Worm (Caenorhabditis elegans) whole organism, mixed stage, embryonic: Measurements from ENCODE around the gene T01D1.3.

ENCODE experiments used
- M03D4.4 ChIP-seq: sonication (generic microtip); optimal IDR thresholded peaks from 2 replicates; lab custom pipeline; 2017; ENCODE audit warnings: mild to moderate bottlenecking, missing genetic modification characterization, missing compliant biosample characterization
- bed-3 ChIP-seq: fragments of 200-800 bp; sonication (Bioruptor generic); optimal IDR thresholded peaks from 3 replicates; lab custom pipeline; 2018; ENCODE audit warnings: mild to moderate bottlenecking, missing genetic modification characterization, moderate library complexity, missing compliant biosample characterization
- blmp-1 ChIP-seq: fragments of 150-350 bp; optimal IDR thresholded peaks from 2 replicates; lab custom pipeline; 2014; ENCODE audit warnings: missing biosample characterization, missing genetic modification characterization
- ceh-39 ChIP-seq: fragments of 150-350 bp; optimal IDR thresholded peaks from 2 replicates; lab custom pipeline; 2014; ENCODE audit warnings: missing biosample characterization, missing genetic modification characterization
- ceh-43 ChIP-seq: fragments of 200-800 bp; sonication (Bioruptor generic); optimal IDR thresholded peaks from 2 replicates; lab custom pipeline; 2018; ENCODE audit warnings: mild to moderate bottlenecking, missing genetic modification characterization, moderate library complexity, missing compliant biosample characterization
- ceh-83 ChIP-seq: fragments of 200-800 bp; sonication (Bioruptor generic); optimal IDR thresholded peaks from 2 replicates; lab custom pipeline; 2018; ENCODE audit warnings: mild to moderate bottlenecking, missing genetic modification characterization, missing compliant biosample characterization
- ces-1 ChIP-seq: fragments of 150-350 bp; optimal IDR thresholded peaks from 2 replicates; lab custom pipeline; 2014; ENCODE audit warnings: missing biosample characterization, missing genetic modification reagents, missing genetic modification characterization
- cnd-1 ChIP-seq: fragments of 200-800 bp; sonication (Bioruptor generic); optimal IDR thresholded peaks from 2 replicates; lab custom pipeline; 2018; ENCODE audit warnings: mild to moderate bottlenecking, missing genetic modification characterization, missing compliant biosample characterization
- drap-1 ChIP-seq: fragments of 200-800 bp; sonication (Bioruptor generic); optimal IDR thresholded peaks from 3 replicates; lab custom pipeline; 2018; ENCODE audit warnings: mild to moderate bottlenecking, missing genetic modification characterization, missing compliant biosample characterization
- elt-1 ChIP-seq: sonication (generic microtip); optimal IDR thresholded peaks from 2 replicates; lab custom pipeline; 2017; ENCODE audit warnings: missing genetic modification characterization, mild to moderate bottlenecking, missing compliant biosample characterization, antibody characterized with exemption, moderate library complexity, borderline replicate concordance; ENCODE audit not compliant: insufficient read depth
- elt-3 ChIP-seq: fragments of 150-350 bp; optimal IDR thresholded peaks from 2 replicates; lab custom pipeline; 2014; ENCODE audit warnings: missing biosample characterization, missing genetic modification characterization
- flh-1 ChIP-seq: fragments of 200-800 bp; sonication (Bioruptor generic); optimal IDR thresholded peaks from 2 replicates; lab custom pipeline; 2018; ENCODE audit warnings: mild to moderate bottlenecking, missing genetic modification characterization, moderate library complexity, missing compliant biosample characterization
- ham-2 ChIP-seq: fragments of 200-800 bp; sonication (Bioruptor generic); optimal IDR thresholded peaks from 2 replicates; lab custom pipeline; 2018; ENCODE audit warnings: mild to moderate bottlenecking, missing genetic modification characterization, missing compliant biosample characterization
- hlh-1 ChIP-seq: fragments of 150-350 bp; optimal IDR thresholded peaks from 2 replicates; lab custom pipeline; 2014; ENCODE audit warnings: missing biosample characterization, missing genetic modification reagents, missing genetic modification characterization
- lin-13 ChIP-seq: fragments of 150-350 bp; optimal IDR thresholded peaks from 2 replicates; lab custom pipeline; 2014; ENCODE audit warnings: missing biosample characterization, missing genetic modification characterization
- lin-32 ChIP-seq: fragments of 200-800 bp; sonication (Bioruptor generic); optimal IDR thresholded peaks from 2 replicates; lab custom pipeline; 2018; ENCODE audit warnings: mild to moderate bottlenecking, missing genetic modification characterization, missing compliant biosample characterization
- lsy-2 ChIP-seq: fragments of 150-350 bp; optimal IDR thresholded peaks from 2 replicates; lab custom pipeline; 2014; ENCODE audit warnings: missing biosample characterization, missing genetic modification characterization
- mep-1 ChIP-seq: fragments of 150-350 bp; optimal IDR thresholded peaks from 2 replicates; lab custom pipeline; 2017; ENCODE audit warnings: missing biosample characterization, missing genetic modification reagents, missing genetic modification characterization, inconsistent platforms
- mls-2 ChIP-seq: sonication (generic microtip); optimal IDR thresholded peaks from 2 replicates; lab custom pipeline; 2016; ENCODE audit warnings: mild to moderate bottlenecking, missing genetic modification characterization, moderate library complexity, missing compliant biosample characterization
- nhr-12 ChIP-seq: fragments of 150-350 bp; optimal IDR thresholded peaks from 2 replicates; lab custom pipeline; 2014; ENCODE audit warnings: missing biosample characterization, missing genetic modification characterization
- nhr-2 ChIP-seq: fragments of 150-350 bp; optimal IDR thresholded peaks from 2 replicates; lab custom pipeline; 2014; ENCODE audit warnings: missing biosample characterization, missing genetic modification characterization
- nhr-237 ChIP-seq: fragments of 150-350 bp; optimal IDR thresholded peaks from 2 replicates; lab custom pipeline; 2014; ENCODE audit warnings: missing biosample characterization, missing genetic modification characterization
- nhr-28 ChIP-seq: fragments of 150-350 bp; optimal IDR thresholded peaks from 2 replicates; lab custom pipeline; 2014; ENCODE audit warnings: missing biosample characterization, missing genetic modification characterization
- nhr-76 ChIP-seq: sonication (generic microtip); optimal IDR thresholded peaks from 2 replicates; lab custom pipeline; 2017; ENCODE audit warnings: missing biosample characterization, missing genetic modification characterization
- pha-4 ChIP-seq: fragments of 150-350 bp; optimal IDR thresholded peaks from 2 replicates; lab custom pipeline; 2018; ENCODE audit warnings: missing biosample characterization, missing genetic modification reagents, missing genetic modification characterization
- snpc-4 ChIP-seq: fragments of 150-350 bp; optimal IDR thresholded peaks from 2 replicates; lab custom pipeline; 2014; ENCODE audit warnings: missing biosample characterization, missing genetic modification characterization
- sptf-1 ChIP-seq: sonication (generic microtip); optimal IDR thresholded peaks from 2 replicates; lab custom pipeline; 2017; ENCODE audit warnings: mild to moderate bottlenecking, missing genetic modification characterization, moderate library complexity, missing compliant biosample characterization
- tbx-8 ChIP-seq: fragments of 200-800 bp; sonication (Bioruptor generic); optimal IDR thresholded peaks from 2 replicates; lab custom pipeline; 2018; ENCODE audit warnings: mild to moderate bottlenecking, missing genetic modification characterization, moderate library complexity, missing compliant biosample characterization
- unc-120 ChIP-seq: sonication (generic microtip); optimal IDR thresholded peaks from 2 replicates; lab custom pipeline; 2017; ENCODE audit warnings: missing genetic modification characterization, missing compliant biosample characterization; ENCODE audit not compliant: poor library complexity, severe bottlenecking
- unc-39 ChIP-seq: fragments of 150-350 bp; optimal IDR thresholded peaks from 2 replicates; lab custom pipeline; 2014; ENCODE audit warnings: missing biosample characterization, missing genetic modification characterization
- unc-62 ChIP-seq: fragments of 150-350 bp; optimal IDR thresholded peaks from 2 replicates; lab custom pipeline; 2014; ENCODE audit warnings: missing biosample characterization, missing genetic modification reagents, missing genetic modification characterization
- zip-8 ChIP-seq: fragments of 150-350 bp; optimal IDR thresholded peaks from 2 replicates; lab custom pipeline; 2014; ENCODE audit warnings: missing biosample characterization, missing genetic modification characterization
- ztf-11 ChIP-seq: fragments of 150-350 bp; optimal IDR thresholded peaks from 2 replicates; lab custom pipeline; 2014; ENCODE audit warnings: missing biosample characterization, missing genetic modification characterization

T01D1.3 gene

DNA sequence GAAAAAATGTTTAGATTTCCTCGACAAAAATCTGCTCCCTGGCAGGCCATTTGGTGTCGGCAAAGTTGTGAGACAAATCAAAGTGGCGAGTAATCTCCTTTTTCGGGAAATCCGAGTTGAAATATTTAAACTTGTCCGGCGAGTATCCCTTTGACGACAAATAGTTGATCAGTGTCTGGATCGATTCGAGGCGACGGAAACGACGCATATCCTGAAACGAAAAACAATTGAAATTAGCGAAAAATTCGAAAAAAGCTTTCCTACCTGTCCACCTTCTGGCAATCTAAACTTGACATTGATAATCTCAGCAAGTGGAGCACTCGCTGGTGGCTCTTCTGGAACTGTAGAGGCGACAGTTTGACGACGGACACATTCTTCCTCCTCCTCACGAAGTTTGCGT, 41.5 kb upstream of the T01D1.3 start:
- TF ChIP-seq nhr-237 (tag; lab: Kevin White, UChicago) (no peak), elt-1 (tag; lab: Kevin White, UChicago) (no peak), nhr-2 (tag; lab: Kevin White, UChicago) (no peak), hlh-1 (no peak), flh-1 (GFP tag; lab: Kevin White, UChicago) (no peak), unc-120 (tag; lab: Kevin White, UChicago) (no peak), snpc-4 (no peak), ceh-39 (tag; lab: Kevin White, UChicago) (no peak), mep-1 (no peak), ztf-11 (tag; lab: Kevin White, UChicago) (no peak), ceh-83 (GFP tag; lab: Kevin White, UChicago) (no peak), blmp-1 (tag; lab: Kevin White, UChicago) (no peak), lin-32 (GFP tag; lab: Kevin White, UChicago) (no peak), elt-3 (tag; lab: Kevin White, UChicago) (no peak)

DNA sequence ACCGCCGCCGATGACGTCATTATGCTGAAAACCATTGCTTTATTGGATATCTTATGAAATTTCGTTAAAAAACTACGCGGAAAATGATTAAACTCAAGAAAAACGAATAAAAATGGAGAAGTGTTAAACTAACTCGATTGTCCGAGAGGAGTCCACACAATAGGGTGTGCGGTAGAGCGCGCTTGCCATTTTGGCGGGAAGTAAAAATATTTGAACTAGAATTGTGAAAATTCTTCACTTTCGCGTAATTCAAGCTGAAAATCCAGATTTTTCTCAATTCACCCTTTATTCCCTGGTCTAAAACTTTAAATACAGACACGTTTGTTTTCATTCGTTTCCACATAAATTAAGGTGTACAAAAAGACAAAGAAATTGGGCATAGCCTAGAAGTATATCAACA, 40.8 kb upstream of the T01D1.3 start, which contains the start of gene F48A11.4:
Gene F48A11.4 (minus strand): TSS at position 24 of the 400 bp plus-strand sequence.
- TF ChIP-seq ceh-83 (GFP tag; lab: Kevin White, UChicago), result peak; percentile 39
- TF ChIP-seq ztf-11 (tag; lab: Kevin White, UChicago), result peak; percentile 21
- TF ChIP-seq ces-1, result peak; percentile 68
- TF ChIP-seq ham-2 (GFP tag; lab: Kevin White, UChicago), result no peak
- no peak for TF ChIP-seq hlh-1
- TF ChIP-seq unc-62 (GFP tag; lab: Kevin White, UChicago), result peak; percentile 32
- peak; percentile 1 for TF ChIP-seq unc-120 (tag; lab: Kevin White, UChicago)
- TF ChIP-seq sptf-1 (tag; lab: Kevin White, UChicago), result peak; percentile 79
- TF ChIP-seq tbx-8 (GFP tag; lab: Kevin White, UChicago), result peak; percentile 4
- TF ChIP-seq lsy-2 (tag; lab: Kevin White, UChicago), result peak; percentile 84
- TF ChIP-seq mep-1, result peak; percentile 86
- peak; percentile 91 for TF ChIP-seq lin-13 (tag; lab: Kevin White, UChicago)
- peak; percentile 29 for TF ChIP-seq mls-2
- TF ChIP-seq M03D4.4 (tag; lab: Kevin White, UChicago), result peak; percentile 46
- TF ChIP-seq ceh-39 (tag; lab: Kevin White, UChicago), result peak; percentile 63
- TF ChIP-seq pha-4 (tag; lab: Kevin White, UChicago), result peak; percentile 92
- TF ChIP-seq nhr-76 (tag; lab: Kevin White, UChicago), result no peak
- TF ChIP-seq elt-3 (tag; lab: Kevin White, UChicago), result no peak
- TF ChIP-seq zip-8 (tag; lab: Kevin White, UChicago), result peak; percentile 52
- peak; percentile 46 for TF ChIP-seq drap-1 (GFP tag; lab: Kevin White, UChicago)
- peak; percentile 44 for TF ChIP-seq nhr-2 (tag; lab: Kevin White, UChicago)
- peak; percentile 31 for TF ChIP-seq cnd-1 (tag; lab: Kevin White, UChicago)
- TF ChIP-seq nhr-237 (tag; lab: Kevin White, UChicago), result peak; percentile 89
- TF ChIP-seq elt-1 (tag; lab: Kevin White, UChicago), result no peak

DNA sequence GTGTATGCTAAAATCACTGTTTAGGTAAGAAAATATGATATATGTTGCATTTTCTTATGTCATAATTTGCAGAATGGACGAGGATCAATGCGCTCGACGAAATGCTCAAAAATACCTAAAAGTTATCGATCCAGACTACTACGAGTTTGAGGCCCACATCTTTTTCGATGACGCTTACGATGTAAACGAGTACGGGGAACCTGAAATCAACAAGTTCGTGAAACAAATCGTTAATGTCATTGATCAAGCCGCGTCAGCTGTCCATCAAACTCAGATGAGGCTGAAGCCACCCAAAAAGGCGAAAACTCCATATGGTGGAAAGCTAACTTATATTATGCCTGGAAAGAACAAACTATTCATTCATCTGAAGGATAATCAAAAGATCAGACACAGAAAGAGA, 32.3 kb upstream of the T01D1.3 start:
- TF ChIP-seq mep-1, result no peak
- no peak for TF ChIP-seq lsy-2 (tag; lab: Kevin White, UChicago)
- TF ChIP-seq ceh-39 (tag; lab: Kevin White, UChicago), result no peak
- no peak for TF ChIP-seq nhr-28 (tag; lab: Kevin White, UChicago)
- TF ChIP-seq ceh-43 (GFP tag; lab: Kevin White, UChicago), result no peak
- no peak for TF ChIP-seq snpc-4
- no peak for TF ChIP-seq bed-3
- no peak for TF ChIP-seq unc-39 (tag; lab: Kevin White, UChicago)
- no peak for TF ChIP-seq flh-1 (GFP tag; lab: Kevin White, UChicago)
- TF ChIP-seq ces-1, result no peak
- TF ChIP-seq zip-8 (tag; lab: Kevin White, UChicago), result no peak
- no peak for TF ChIP-seq nhr-12
- TF ChIP-seq ztf-11 (tag; lab: Kevin White, UChicago), result no peak
- TF ChIP-seq blmp-1 (tag; lab: Kevin White, UChicago), result no peak

DNA sequence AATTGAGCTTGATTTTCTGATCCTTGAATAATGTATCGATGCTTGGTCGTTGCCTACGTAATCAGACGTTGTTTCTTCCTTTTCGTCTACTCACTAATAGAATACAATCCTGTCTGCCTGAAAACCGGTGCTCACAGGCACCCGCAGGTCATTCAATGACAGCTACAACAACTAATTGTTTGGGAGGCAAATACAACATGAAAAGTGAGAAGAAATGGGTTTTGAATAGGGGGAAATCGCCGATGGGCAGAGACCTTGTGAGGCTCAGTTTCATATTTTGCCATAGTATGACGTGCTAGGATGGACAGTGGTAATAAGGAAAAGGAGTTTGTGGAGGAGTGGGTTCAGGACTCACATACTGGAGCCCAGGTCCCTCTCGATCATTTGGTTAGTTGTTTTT, 20.9 kb upstream of the T01D1.3 start, which contains the start of gene chs-2:
Gene chs-2 (plus strand): TSS at position 301 of the 400 bp plus-strand sequence.
- TF ChIP-seq nhr-2 (tag; lab: Kevin White, UChicago) (no peak), ces-1 (no peak), flh-1 (GFP tag; lab: Kevin White, UChicago) (no peak), lsy-2 (tag; lab: Kevin White, UChicago) (no peak)
- TF ChIP-seq, all 35 proteins: peak for 0
